Worm (Caenorhabditis elegans): ENCODE results near the gene F32B6.4.

Gene F32B6.4

ce11 chrIV:9928180-9928896, 36.5 kb upstream of the F32B6.4 start, which contains the start of gene dur-1:
dur-1 (minus strand) TSS chrIV:9928230.
- TF ChIP-seq ceh-18 (tag; optimal IDR thresholded peaks at IDR 0.05) = peak; percentile 53
- TF ChIP-seq unc-3 (GFP tag; conservative IDR thresholded peaks at IDR 0.05) = no peak
- TF ChIP-seq unc-3 (tag; optimal IDR thresholded peaks at IDR 0.05) = no peak
- TF ChIP-seq unc-55 (GFP tag; optimal IDR thresholded peaks at IDR 0.05) = peak; percentile 41
- peak; percentile 4 for TF ChIP-seq nfya-1 (tag; optimal IDR thresholded peaks at IDR 0.05)
- no peak for TF ChIP-seq Y22D7AL.16 (tag; optimal IDR thresholded peaks at IDR 0.05)
- no peak for TF ChIP-seq tbx-7 (tag; optimal IDR thresholded peaks at IDR 0.05)
- TF ChIP-seq pha-4 (tag; optimal IDR thresholded peaks at IDR 0.05) = no peak
- no peak for TF ChIP-seq gmeb-2 (tag; optimal IDR thresholded peaks at IDR 0.05)
- TF ChIP-seq ceh-31 (tag; optimal IDR thresholded peaks at IDR 0.05) = no peak
- no peak for TF ChIP-seq C38D4.7 (GFP tag; optimal IDR thresholded peaks at IDR 0.05)
- no peak for TF ChIP-seq ceh-22 (tag; optimal IDR thresholded peaks at IDR 0.05)
- no peak for TF ChIP-seq fkh-10 (GFP tag; optimal IDR thresholded peaks at IDR 0.05)
- no peak for TF ChIP-seq mec-3 (tag; optimal IDR thresholded peaks at IDR 0.05; ENCODE audit: borderline replicate concordance)
- no peak for TF ChIP-seq ceh-6 (GFP tag; optimal IDR thresholded peaks at IDR 0.05)
- no peak for TF ChIP-seq pha-2 (tag; optimal IDR thresholded peaks at IDR 0.05)
- peak; percentile 8 for TF ChIP-seq rnt-1 (tag; optimal IDR thresholded peaks at IDR 0.05)
- no peak for TF ChIP-seq ceh-24 (tag; optimal IDR thresholded peaks at IDR 0.05)
- TF ChIP-seq madf-2 (tag; optimal IDR thresholded peaks at IDR 0.05) = no peak

- no peak for TF ChIP-seq unc-86 (tag; optimal IDR thresholded peaks at IDR 0.05)
- no peak for TF ChIP-seq ceh-24 (tag; optimal IDR thresholded peaks at IDR 0.05)
- no peak for TF ChIP-seq fkh-6 (tag; optimal IDR thresholded peaks at IDR 0.05)
- TF ChIP-seq ceh-9 (tag; optimal IDR thresholded peaks at IDR 0.05) = no peak
- no peak for TF ChIP-seq ama-1 (optimal IDR thresholded peaks at IDR 0.05)
- no peak for TF ChIP-seq K02D7.2 (tag; optimal IDR thresholded peaks at IDR 0.05)
- no peak for TF ChIP-seq hlh-8 (tag; optimal IDR thresholded peaks at IDR 0.05)
- TF ChIP-seq che-1 (tag; optimal IDR thresholded peaks at IDR 0.05) = no peak
- no peak for TF ChIP-seq lim-6 (tag; optimal IDR thresholded peaks at IDR 0.05)
- TF ChIP-seq sox-4 (tag; optimal IDR thresholded peaks at IDR 0.05) = no peak
- no peak for TF ChIP-seq unc-55 (GFP tag; optimal IDR thresholded peaks at IDR 0.05)
- no peak for TF ChIP-seq Y22D7AL.16 (tag; optimal IDR thresholded peaks at IDR 0.05)
These were observed 32.6 kb upstream of the F32B6.4 start for ce11 chrIV:9924419-9924818.

ce11 chrIV:9920426-9920825, 28.6 kb upstream of the F32B6.4 start:
- TF ChIP-seq ceh-31 (tag; optimal IDR thresholded peaks at IDR 0.05) (no peak), eyg-1 (tag; optimal IDR thresholded peaks at IDR 0.05) (no peak), ahr-1 (tag; optimal IDR thresholded peaks at IDR 0.05) (no peak), C38D4.7 (GFP tag; optimal IDR thresholded peaks at IDR 0.05) (no peak), Y22D7AL.16 (tag; optimal IDR thresholded peaks at IDR 0.05) (no peak), K02D7.2 (tag; optimal IDR thresholded peaks at IDR 0.05) (no peak), syd-9 (tag; optimal IDR thresholded peaks at IDR 0.05) (no peak), sox-4 (tag; optimal IDR thresholded peaks at IDR 0.05) (no peak)

- TF ChIP-seq ceh-22 (tag; optimal IDR thresholded peaks at IDR 0.05) = no peak
- no peak for TF ChIP-seq pqm-1 (tag; optimal IDR thresholded peaks at IDR 0.05)
- no peak for TF ChIP-seq sdc-2 (tag; optimal IDR thresholded peaks at IDR 0.05)
- no peak for TF ChIP-seq ceh-9 (tag; optimal IDR thresholded peaks at IDR 0.05)
- no peak for TF ChIP-seq ceh-6 (GFP tag; optimal IDR thresholded peaks at IDR 0.05)
- no peak for TF ChIP-seq ceh-19 (GFP tag; optimal IDR thresholded peaks at IDR 0.05)
- no peak for TF ChIP-seq odd-2 (tag; optimal IDR thresholded peaks at IDR 0.05)
- TF ChIP-seq unc-42 (tag; optimal IDR thresholded peaks at IDR 0.05) = no peak
- no peak for TF ChIP-seq ceh-14 (tag; optimal IDR thresholded peaks at IDR 0.05)
- TF ChIP-seq ceh-2 (tag; optimal IDR thresholded peaks at IDR 0.05) = no peak
- no peak for TF ChIP-seq C38D4.7 (GFP tag; optimal IDR thresholded peaks at IDR 0.05)
- TF ChIP-seq tbx-7 (tag; optimal IDR thresholded peaks at IDR 0.05) = no peak
- no peak for TF ChIP-seq dve-1 (tag; optimal IDR thresholded peaks at IDR 0.05)
- no peak for TF ChIP-seq ceh-45 (GFP tag; IDR thresholded peaks at IDR 0.05)
- no peak for TF ChIP-seq ama-1 (optimal IDR thresholded peaks at IDR 0.05)
- no peak for TF ChIP-seq fax-1 (tag; optimal IDR thresholded peaks at IDR 0.05)
- TF ChIP-seq eyg-1 (tag; optimal IDR thresholded peaks at IDR 0.05) = no peak
- TF ChIP-seq ceh-31 (tag; optimal IDR thresholded peaks at IDR 0.05) = no peak
- no peak for TF ChIP-seq lim-6 (tag; optimal IDR thresholded peaks at IDR 0.05)
These were observed 26.2 kb upstream of the F32B6.4 start for ce11 chrIV:9918021-9918420.
